Worm (Caenorhabditis elegans): ENCODE data around the gene cnb-1.

ce11 chrV:11415059-11415458 is 39.5 kb downstream of the cnb-1 start, which contains the start of gene deg-3:
- no peak for TF ChIP-seq hnd-1 (tag; optimal IDR thresholded peaks at IDR 0.05)
- TF ChIP-seq aly-1 (tag; optimal IDR thresholded peaks at IDR 0.05): no peak
- TF ChIP-seq ama-1 (optimal IDR thresholded peaks at IDR 0.05): no peak
- TF ChIP-seq pes-1 (GFP tag; IDR thresholded peaks at IDR 0.05): no peak
- no peak for TF ChIP-seq ceh-36 (tag; optimal IDR thresholded peaks at IDR 0.05)
- TF ChIP-seq ceh-13 (GFP tag; optimal IDR thresholded peaks at IDR 0.05): no peak
- TF ChIP-seq hmg-4 (GFP tag; optimal IDR thresholded peaks at IDR 0.05): no peak
- TF ChIP-seq ets-7 (tag; optimal IDR thresholded peaks at IDR 0.05): no peak
- TF ChIP-seq F13C5.2 (tag; optimal IDR thresholded peaks at IDR 0.05): no peak

Data from whole organism, early embryonic.